Worm (Caenorhabditis elegans) whole organism, mixed stage, embryonic: Measurements from ENCODE around the gene T05C12.1.
A peak's percentile ranks its signal among the peaks of the same experiment; 100 is the strongest.

Source experiments
- M03D4.4 ChIP-seq: sonication (generic microtip); optimal IDR thresholded peaks from 2 replicates; lab custom pipeline; 2017; ENCODE audit warnings: mild to moderate bottlenecking, missing genetic modification characterization, missing compliant biosample characterization
- bed-3 ChIP-seq: fragments of 200-800 bp; sonication (Bioruptor generic); optimal IDR thresholded peaks from 3 replicates; lab custom pipeline; 2018; ENCODE audit warnings: mild to moderate bottlenecking, missing genetic modification characterization, moderate library complexity, missing compliant biosample characterization
- blmp-1 ChIP-seq: fragments of 150-350 bp; optimal IDR thresholded peaks from 2 replicates; lab custom pipeline; 2014; ENCODE audit warnings: missing biosample characterization, missing genetic modification characterization
- ceh-43 ChIP-seq: fragments of 200-800 bp; sonication (Bioruptor generic); optimal IDR thresholded peaks from 2 replicates; lab custom pipeline; 2018; ENCODE audit warnings: mild to moderate bottlenecking, missing genetic modification characterization, moderate library complexity, missing compliant biosample characterization
- ceh-83 ChIP-seq: fragments of 200-800 bp; sonication (Bioruptor generic); optimal IDR thresholded peaks from 2 replicates; lab custom pipeline; 2018; ENCODE audit warnings: mild to moderate bottlenecking, missing genetic modification characterization, missing compliant biosample characterization
- ces-1 ChIP-seq: fragments of 150-350 bp; optimal IDR thresholded peaks from 2 replicates; lab custom pipeline; 2014; ENCODE audit warnings: missing biosample characterization, missing genetic modification reagents, missing genetic modification characterization
- cnd-1 ChIP-seq: fragments of 200-800 bp; sonication (Bioruptor generic); optimal IDR thresholded peaks from 2 replicates; lab custom pipeline; 2018; ENCODE audit warnings: mild to moderate bottlenecking, missing genetic modification characterization, missing compliant biosample characterization
- drap-1 ChIP-seq: fragments of 200-800 bp; sonication (Bioruptor generic); optimal IDR thresholded peaks from 3 replicates; lab custom pipeline; 2018; ENCODE audit warnings: mild to moderate bottlenecking, missing genetic modification characterization, missing compliant biosample characterization
- elt-1 ChIP-seq: sonication (generic microtip); optimal IDR thresholded peaks from 2 replicates; lab custom pipeline; 2017; ENCODE audit warnings: missing genetic modification characterization, mild to moderate bottlenecking, missing compliant biosample characterization, antibody characterized with exemption, moderate library complexity, borderline replicate concordance; ENCODE audit not compliant: insufficient read depth
- elt-3 ChIP-seq: fragments of 150-350 bp; optimal IDR thresholded peaks from 2 replicates; lab custom pipeline; 2014; ENCODE audit warnings: missing biosample characterization, missing genetic modification characterization
- flh-1 ChIP-seq: fragments of 200-800 bp; sonication (Bioruptor generic); optimal IDR thresholded peaks from 2 replicates; lab custom pipeline; 2018; ENCODE audit warnings: mild to moderate bottlenecking, missing genetic modification characterization, moderate library complexity, missing compliant biosample characterization
- ham-2 ChIP-seq: fragments of 200-800 bp; sonication (Bioruptor generic); optimal IDR thresholded peaks from 2 replicates; lab custom pipeline; 2018; ENCODE audit warnings: mild to moderate bottlenecking, missing genetic modification characterization, missing compliant biosample characterization
- hlh-1 ChIP-seq: fragments of 150-350 bp; optimal IDR thresholded peaks from 2 replicates; lab custom pipeline; 2014; ENCODE audit warnings: missing biosample characterization, missing genetic modification reagents, missing genetic modification characterization
- lin-13 ChIP-seq: fragments of 150-350 bp; optimal IDR thresholded peaks from 2 replicates; lab custom pipeline; 2014; ENCODE audit warnings: missing biosample characterization, missing genetic modification characterization
- lin-32 ChIP-seq: fragments of 200-800 bp; sonication (Bioruptor generic); optimal IDR thresholded peaks from 2 replicates; lab custom pipeline; 2018; ENCODE audit warnings: mild to moderate bottlenecking, missing genetic modification characterization, missing compliant biosample characterization
- lsy-2 ChIP-seq: fragments of 150-350 bp; optimal IDR thresholded peaks from 2 replicates; lab custom pipeline; 2014; ENCODE audit warnings: missing biosample characterization, missing genetic modification characterization
- mab-5 ChIP-seq: fragments of 150-350 bp; optimal IDR thresholded peaks from 2 replicates; lab custom pipeline; 2014; ENCODE audit warnings: missing biosample characterization, missing genetic modification characterization
- mep-1 ChIP-seq: fragments of 150-350 bp; optimal IDR thresholded peaks from 2 replicates; lab custom pipeline; 2017; ENCODE audit warnings: missing biosample characterization, missing genetic modification reagents, missing genetic modification characterization, inconsistent platforms
- nhr-2 ChIP-seq: fragments of 150-350 bp; optimal IDR thresholded peaks from 2 replicates; lab custom pipeline; 2014; ENCODE audit warnings: missing biosample characterization, missing genetic modification characterization
- nhr-237 ChIP-seq: fragments of 150-350 bp; optimal IDR thresholded peaks from 2 replicates; lab custom pipeline; 2014; ENCODE audit warnings: missing biosample characterization, missing genetic modification characterization
- nhr-28 ChIP-seq: fragments of 150-350 bp; optimal IDR thresholded peaks from 2 replicates; lab custom pipeline; 2014; ENCODE audit warnings: missing biosample characterization, missing genetic modification characterization
- nhr-76 ChIP-seq: sonication (generic microtip); optimal IDR thresholded peaks from 2 replicates; lab custom pipeline; 2017; ENCODE audit warnings: missing biosample characterization, missing genetic modification characterization
- sem-2 ChIP-seq: fragments of 200-800 bp; sonication (Bioruptor generic); optimal IDR thresholded peaks from 2 replicates; lab custom pipeline; 2018; ENCODE audit warnings: mild to moderate bottlenecking, missing genetic modification characterization, missing compliant biosample characterization
- snpc-4 ChIP-seq: fragments of 150-350 bp; optimal IDR thresholded peaks from 2 replicates; lab custom pipeline; 2014; ENCODE audit warnings: missing biosample characterization, missing genetic modification characterization
- sptf-1 ChIP-seq: sonication (generic microtip); optimal IDR thresholded peaks from 2 replicates; lab custom pipeline; 2017; ENCODE audit warnings: mild to moderate bottlenecking, missing genetic modification characterization, moderate library complexity, missing compliant biosample characterization
- tbx-8 ChIP-seq: fragments of 200-800 bp; sonication (Bioruptor generic); optimal IDR thresholded peaks from 2 replicates; lab custom pipeline; 2018; ENCODE audit warnings: mild to moderate bottlenecking, missing genetic modification characterization, moderate library complexity, missing compliant biosample characterization
- unc-120 ChIP-seq: sonication (generic microtip); optimal IDR thresholded peaks from 2 replicates; lab custom pipeline; 2017; ENCODE audit warnings: missing genetic modification characterization, missing compliant biosample characterization; ENCODE audit not compliant: poor library complexity, severe bottlenecking
- unc-39 ChIP-seq: fragments of 150-350 bp; optimal IDR thresholded peaks from 2 replicates; lab custom pipeline; 2014; ENCODE audit warnings: missing biosample characterization, missing genetic modification characterization
- zip-8 ChIP-seq: fragments of 150-350 bp; optimal IDR thresholded peaks from 2 replicates; lab custom pipeline; 2014; ENCODE audit warnings: missing biosample characterization, missing genetic modification characterization
- ztf-11 ChIP-seq: fragments of 150-350 bp; optimal IDR thresholded peaks from 2 replicates; lab custom pipeline; 2014; ENCODE audit warnings: missing biosample characterization, missing genetic modification characterization

The T05C12.1 gene

ce11 chrII:8141135-8141534, 32.3 kb upstream of the T05C12.1 start:
- TF ChIP-seq ceh-83 (GFP tag; lab: Kevin White, UChicago) (no peak), nhr-76 (tag; lab: Kevin White, UChicago) (no peak), unc-39 (no peak), M03D4.4 (tag; lab: Kevin White, UChicago) (no peak), sem-2 (GFP tag; lab: Kevin White, UChicago) (no peak), ztf-11 (tag; lab: Kevin White, UChicago) (no peak), lin-13 (tag; lab: Kevin White, UChicago) (no peak), drap-1 (GFP tag; lab: Kevin White, UChicago) (no peak), cnd-1 (tag; lab: Kevin White, UChicago) (no peak), blmp-1 (tag; lab: Kevin White, UChicago) (no peak), ham-2 (GFP tag; lab: Kevin White, UChicago) (no peak), nhr-28 (tag; lab: Kevin White, UChicago) (no peak), nhr-237 (no peak), mep-1 (no peak), hlh-1 (no peak), unc-120 (tag; lab: Kevin White, UChicago) (no peak), lsy-2 (no peak)

ce11 chrII:8143278-8143931, 30.1 kb upstream of the T05C12.1 start, which contains the start of the genes ints-11 and rpl-10:
Gene ints-11, minus strand, starts transcription at chrII:8143478.
Gene rpl-10, plus strand, starts transcription at chrII:8143881.
- TF ChIP-seq M03D4.4 (tag; lab: Kevin White, UChicago) (no peak), hlh-1 (peak; percentile 40), unc-120 (tag; lab: Kevin White, UChicago) (no peak), nhr-237 (peak; percentile 57), snpc-4 (tag; lab: Kevin White, UChicago) (no peak), unc-39 (no peak), tbx-8 (GFP tag; lab: Kevin White, UChicago) (no peak), lsy-2 (peak; percentile 94), flh-1 (GFP tag; lab: Kevin White, UChicago) (no peak), elt-3 (tag; lab: Kevin White, UChicago) (no peak), nhr-28 (tag; lab: Kevin White, UChicago) (no peak)

ce11 chrII:8144543-8144942, 28.9 kb upstream of the T05C12.1 start, which contains the start of gene F10B5.2:
Gene F10B5.2, plus strand, starts transcription at chrII:8144762.
- TF ChIP-seq lin-32 (GFP tag; lab: Kevin White, UChicago), result no peak
- TF ChIP-seq tbx-8 (GFP tag; lab: Kevin White, UChicago), result no peak
- no peak for TF ChIP-seq unc-120 (tag; lab: Kevin White, UChicago)
- no peak for TF ChIP-seq sem-2 (GFP tag; lab: Kevin White, UChicago)
- no peak for TF ChIP-seq flh-1 (GFP tag; lab: Kevin White, UChicago)
- no peak for TF ChIP-seq elt-3 (tag; lab: Kevin White, UChicago)
- no peak for TF ChIP-seq mab-5 (tag; lab: Kevin White, UChicago)
- TF ChIP-seq nhr-28 (tag; lab: Kevin White, UChicago), result no peak
- TF ChIP-seq ham-2 (GFP tag; lab: Kevin White, UChicago), result no peak
- TF ChIP-seq cnd-1 (tag; lab: Kevin White, UChicago), result no peak
- no peak for TF ChIP-seq M03D4.4 (tag; lab: Kevin White, UChicago)

ce11 chrII:8149930-8150329, 23.6 kb upstream of the T05C12.1 start, which contains the start of gene F10B5.3:
Gene F10B5.3, minus strand, starts transcription at chrII:8150030.
- TF ChIP-seq unc-39 (no peak), sptf-1 (tag; lab: Kevin White, UChicago) (no peak), elt-1 (tag; lab: Kevin White, UChicago) (no peak), ceh-43 (no peak), bed-3 (GFP tag; lab: Kevin White, UChicago) (no peak), cnd-1 (tag; lab: Kevin White, UChicago) (no peak), lin-32 (GFP tag; lab: Kevin White, UChicago) (no peak), sem-2 (GFP tag; lab: Kevin White, UChicago) (no peak), tbx-8 (GFP tag; lab: Kevin White, UChicago) (no peak), ces-1 (GFP tag; lab: Kevin White, UChicago) (no peak), zip-8 (tag; lab: Kevin White, UChicago) (no peak), mab-5 (tag; lab: Kevin White, UChicago) (no peak), blmp-1 (tag; lab: Kevin White, UChicago) (no peak), ham-2 (GFP tag; lab: Kevin White, UChicago) (no peak), nhr-2 (tag; lab: Kevin White, UChicago) (no peak), drap-1 (GFP tag; lab: Kevin White, UChicago) (no peak)
